Worm (Caenorhabditis elegans) whole organism, dauer: Measurements from ENCODE around the gene F42A10.9.

Source experiments
- unc-62 ChIP-seq: sonication (generic microtip); optimal IDR thresholded peaks from 2 replicates; lab custom pipeline; 2017; ENCODE audit warnings: missing biosample characterization, missing genetic modification reagents, missing genetic modification characterization

F42A10.9 gene

ce11 chrIII:6170038-6170437 lies 5.7 kb downstream of the F42A10.9 start:
- TF ChIP-seq unc-62 (GFP tag; lab: Kevin White, UChicago): no peak

ce11 chrIII:6173020-6173597 lies 8.7 kb downstream of the F42A10.9 start, which contains the start of the genes abcf-3 and F42A10.5:
Gene abcf-3, plus strand, starts transcription at chrIII:6173403.
Gene F42A10.5, minus strand, starts transcription at chrIII:6173477.
- no peak for TF ChIP-seq unc-62 (GFP tag; lab: Kevin White, UChicago)

DNA sequence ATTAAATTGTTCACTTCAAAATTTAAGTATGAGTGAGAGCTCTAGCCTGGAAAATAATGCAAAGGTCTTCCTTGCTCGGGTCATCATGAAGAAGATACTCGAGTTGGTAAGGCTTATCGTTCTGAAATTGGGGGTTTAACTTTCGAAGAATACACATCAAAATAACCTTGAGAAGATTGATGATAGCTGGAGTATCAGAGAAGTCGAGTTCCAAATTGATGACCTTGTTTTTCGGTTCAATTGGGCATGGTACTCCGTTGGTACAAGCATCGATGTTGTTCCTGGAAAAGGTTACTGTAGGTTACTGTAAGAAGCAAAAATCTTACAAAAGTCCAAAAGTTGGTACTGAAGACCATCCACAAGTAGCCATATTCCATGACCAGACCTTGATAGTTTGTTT lies 11.8 kb downstream of the F42A10.9 start:
- TF ChIP-seq unc-62 (GFP tag; lab: Kevin White, UChicago): no peak

DNA sequence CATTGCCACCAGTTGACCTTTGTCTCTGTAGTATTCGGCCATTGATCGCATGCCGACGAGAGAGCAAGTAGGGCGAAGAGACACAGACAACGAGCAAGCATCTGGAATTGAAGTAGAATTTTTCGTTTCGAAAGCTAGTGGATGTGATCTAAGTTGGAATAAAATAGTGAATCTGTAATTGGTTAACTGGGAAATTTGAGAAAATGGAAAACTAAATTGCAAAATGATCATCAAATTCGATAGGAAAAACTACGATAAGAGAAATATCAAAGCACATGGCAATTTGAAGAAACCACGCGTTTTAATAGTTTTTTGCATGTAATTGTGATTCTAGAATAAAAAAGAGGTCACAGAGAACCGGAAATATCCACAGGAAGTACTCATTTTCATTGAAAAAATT lies 12.4 kb downstream of the F42A10.9 start, which contains the start of gene F42A10.6:
Gene F42A10.6 (minus strand): TSS at position 101 of the 400 bp plus-strand sequence.
- no peak for TF ChIP-seq unc-62 (GFP tag; lab: Kevin White, UChicago)

ce11 chrIII:6177631-6178030 lies 13.3 kb downstream of the F42A10.9 start:
- TF ChIP-seq unc-62 (GFP tag; lab: Kevin White, UChicago): no peak

- no peak for TF ChIP-seq unc-62 (GFP tag; lab: Kevin White, UChicago)
These were observed 14.2 kb downstream of the F42A10.9 start, which contains the start of gene F42A10.7 for ce11 chrIII:6178586-6178985. Gene F42A10.7, minus strand, starts transcription at chrIII:6178686.

DNA sequence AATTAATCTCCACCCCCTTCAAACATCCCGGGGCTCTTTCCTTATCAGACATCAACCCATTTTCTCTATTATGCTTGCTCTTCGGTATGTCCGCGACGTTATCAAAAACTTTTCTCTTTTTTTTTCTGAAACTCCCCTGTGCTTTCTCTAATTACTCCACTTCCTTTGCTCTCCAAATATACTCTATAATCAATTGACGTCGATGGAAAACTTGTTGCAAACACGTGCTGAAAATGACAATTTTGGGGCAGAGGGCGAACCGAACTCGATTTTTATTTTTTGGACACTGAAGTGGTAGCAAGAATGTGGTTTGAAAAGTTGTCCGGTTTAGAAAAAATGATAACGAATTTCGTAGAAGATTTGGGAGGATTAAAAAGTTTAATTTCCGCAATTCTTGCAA lies 14.7 kb downstream of the F42A10.9 start:
- TF ChIP-seq unc-62 (GFP tag; lab: Kevin White, UChicago): no peak

DNA sequence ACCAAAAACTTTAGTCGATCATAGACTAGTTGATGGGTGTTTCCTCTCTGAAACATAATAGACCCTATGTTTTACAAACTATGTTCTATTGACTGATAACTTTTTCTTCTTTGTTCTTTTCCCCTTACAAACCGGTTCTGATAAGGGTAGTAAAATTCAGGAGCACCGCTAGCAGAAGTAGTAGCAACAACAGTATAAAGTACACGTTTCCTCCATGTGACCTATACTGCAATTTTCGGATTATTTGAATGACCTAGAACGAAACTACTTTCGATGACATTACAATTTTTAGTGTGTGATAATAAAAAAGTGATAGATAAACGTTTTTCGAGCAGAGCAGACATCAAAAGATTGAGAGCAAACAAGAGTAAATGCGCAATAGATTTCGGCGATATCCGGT lies 15.9 kb downstream of the F42A10.9 start:
- TF ChIP-seq unc-62 (GFP tag; lab: Kevin White, UChicago): no peak

DNA sequence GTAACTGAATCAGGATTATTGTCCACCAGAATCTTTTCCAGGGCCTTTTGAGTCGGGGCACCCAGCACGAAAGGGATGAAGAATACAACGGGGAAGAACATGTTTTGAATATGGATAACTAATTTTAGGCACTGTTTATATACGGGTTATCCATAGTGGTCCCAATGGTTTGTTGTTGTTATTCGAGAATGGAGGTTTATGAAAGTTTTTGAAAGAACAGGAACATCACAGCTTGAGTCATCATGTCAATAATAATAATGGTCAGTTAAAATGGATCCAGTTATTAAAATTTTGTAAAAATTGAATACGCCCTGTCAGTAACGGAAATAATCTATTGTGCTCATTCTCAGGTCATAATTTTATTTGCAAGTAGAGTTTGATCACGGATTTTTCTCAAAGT lies 18.7 kb downstream of the F42A10.9 start, which contains the start of gene nas-28:
Gene nas-28 (minus strand): TSS at position 101 of the 400 bp plus-strand sequence.
- TF ChIP-seq unc-62 (GFP tag; lab: Kevin White, UChicago): no peak

DNA sequence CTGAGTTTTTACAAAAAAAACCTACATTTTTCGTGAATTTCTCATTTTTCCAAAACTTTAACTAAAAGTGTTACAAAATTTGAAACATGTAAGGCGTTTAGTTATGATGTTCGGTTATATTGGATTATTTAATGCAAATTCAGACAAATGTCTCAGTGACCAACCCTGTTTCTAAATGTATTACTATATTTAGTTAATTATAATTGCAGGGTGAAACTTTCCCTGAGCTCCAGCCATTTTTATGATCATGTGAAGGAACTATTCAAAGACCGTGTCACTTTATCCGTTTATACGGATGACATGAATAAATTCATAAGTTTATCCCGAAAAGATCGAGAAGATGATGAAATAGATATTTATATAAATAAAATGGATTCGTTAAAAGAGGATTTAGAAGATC lies 26.4 kb downstream of the F42A10.9 start, which contains the start of gene C23G10.5:
Gene C23G10.5 (plus strand): TSS at position 301 of the 400 bp plus-strand sequence.
- no peak for TF ChIP-seq unc-62 (GFP tag; lab: Kevin White, UChicago)

DNA sequence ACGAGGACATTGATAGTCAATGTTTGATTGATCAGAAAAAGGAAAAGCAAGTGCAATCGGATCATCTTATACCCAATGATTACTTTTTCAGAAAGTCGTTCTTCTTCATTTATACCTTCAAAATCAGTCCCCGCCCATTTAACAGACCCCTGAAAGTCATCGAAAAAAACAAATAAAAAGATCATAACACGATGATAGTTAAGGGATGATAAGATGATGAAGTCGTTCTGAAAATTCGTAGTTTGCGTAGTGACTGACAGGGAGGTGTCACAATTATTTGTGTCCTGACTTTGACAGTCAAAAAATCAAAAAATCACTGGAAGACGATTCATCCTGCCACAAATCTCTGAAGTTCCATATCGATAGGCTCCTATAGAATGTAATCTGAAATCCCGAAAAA lies 30.1 kb downstream of the F42A10.9 start, which contains the start of gene ugt-66:
Gene ugt-66 (minus strand): TSS at position 101 of the 400 bp plus-strand sequence.
- TF ChIP-seq unc-62 (GFP tag; lab: Kevin White, UChicago): no peak

DNA sequence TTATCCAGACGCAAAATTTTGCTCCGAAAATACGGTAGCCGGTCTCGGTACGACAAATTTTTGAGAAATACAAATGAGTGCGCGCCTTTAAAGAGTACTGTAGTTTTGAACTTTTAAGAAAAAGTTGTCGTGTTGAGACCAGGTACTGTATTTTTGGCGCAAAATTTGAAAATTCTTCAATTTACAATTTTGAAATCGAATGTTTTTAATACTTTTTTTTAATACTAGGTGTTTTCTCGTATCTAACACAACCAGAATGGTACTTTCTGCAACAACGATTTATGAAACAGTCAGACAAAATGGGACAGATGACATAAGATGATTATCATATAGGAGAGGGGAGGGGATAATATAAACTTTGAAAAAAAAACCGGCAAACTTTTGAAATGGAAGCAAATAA lies 31.3 kb downstream of the F42A10.9 start:
- TF ChIP-seq unc-62 (GFP tag; lab: Kevin White, UChicago): no peak

DNA sequence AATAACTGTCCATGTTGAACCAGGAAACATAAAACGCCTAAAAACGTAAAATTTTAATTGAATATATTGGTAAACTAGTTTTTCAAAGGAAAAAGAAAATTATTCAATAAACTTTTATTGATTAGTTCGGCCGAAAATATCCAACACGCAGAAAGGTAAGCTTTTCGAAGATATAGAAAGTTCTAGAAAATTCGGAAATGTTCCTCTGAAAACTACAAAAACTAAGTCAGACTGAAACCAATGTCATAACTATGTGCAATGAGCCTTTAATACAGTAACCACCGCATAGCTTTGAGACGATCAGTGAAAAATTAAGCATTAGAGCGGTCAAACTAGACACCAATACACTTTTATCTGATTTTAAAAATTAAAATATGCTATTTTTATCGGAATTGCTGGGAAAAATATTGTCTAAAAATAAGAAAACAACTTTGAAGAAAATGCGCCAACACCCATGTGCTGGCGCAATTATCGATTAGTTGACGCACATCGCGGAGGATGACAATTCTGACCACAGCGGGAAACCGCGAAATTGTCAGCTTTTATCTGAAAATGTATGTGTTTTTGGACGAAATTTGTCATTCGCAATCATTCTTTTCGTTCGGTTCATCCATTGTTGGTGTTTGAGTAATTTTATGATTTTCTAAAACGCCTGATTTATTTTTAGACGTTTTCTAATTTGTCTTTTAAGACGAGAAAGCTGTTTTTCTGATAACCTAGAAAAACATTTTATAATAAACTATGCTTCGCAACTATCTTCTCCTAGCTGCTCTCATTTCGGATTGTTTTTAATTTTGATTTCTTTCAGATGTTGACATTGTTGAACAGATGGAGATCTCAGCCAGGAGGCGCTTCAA lies 34.2 kb downstream of the F42A10.9 start, which contains the start of the genes C23G10.7 and rpn-2:
Gene C23G10.7 (minus strand): TSS at position 37 of the 857 bp plus-strand sequence.
Gene rpn-2 (plus strand): TSS at position 807 of the 857 bp plus-strand sequence.
- TF ChIP-seq unc-62 (GFP tag; lab: Kevin White, UChicago): no peak

ce11 chrIII:6201325-6201724 lies 37.0 kb downstream of the F42A10.9 start:
- no peak for TF ChIP-seq unc-62 (GFP tag; lab: Kevin White, UChicago)

DNA sequence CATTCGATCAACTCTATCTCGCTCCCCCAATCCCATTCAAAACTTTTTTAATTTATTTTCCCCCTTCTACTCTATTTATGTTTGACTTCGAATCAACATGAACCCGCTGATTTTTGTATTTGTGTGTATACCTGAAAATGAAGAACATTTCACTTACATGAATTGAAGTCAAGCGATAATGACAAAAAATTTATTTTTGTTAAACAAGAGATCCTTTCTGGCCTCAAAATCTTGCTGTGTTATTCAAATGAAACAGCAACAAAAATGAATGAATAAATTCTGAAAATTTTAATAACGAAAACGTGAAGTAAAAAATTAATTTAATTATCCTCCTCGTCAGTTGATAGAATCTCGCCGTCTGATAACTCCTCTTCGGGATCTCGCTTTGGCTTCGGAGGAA lies 38.1 kb downstream of the F42A10.9 start:
- TF ChIP-seq unc-62 (GFP tag; lab: Kevin White, UChicago): no peak
